Fruit fly (Drosophila melanogaster): ENCODE measurements around the gene CG12502.

Gene CG12502

DNA sequence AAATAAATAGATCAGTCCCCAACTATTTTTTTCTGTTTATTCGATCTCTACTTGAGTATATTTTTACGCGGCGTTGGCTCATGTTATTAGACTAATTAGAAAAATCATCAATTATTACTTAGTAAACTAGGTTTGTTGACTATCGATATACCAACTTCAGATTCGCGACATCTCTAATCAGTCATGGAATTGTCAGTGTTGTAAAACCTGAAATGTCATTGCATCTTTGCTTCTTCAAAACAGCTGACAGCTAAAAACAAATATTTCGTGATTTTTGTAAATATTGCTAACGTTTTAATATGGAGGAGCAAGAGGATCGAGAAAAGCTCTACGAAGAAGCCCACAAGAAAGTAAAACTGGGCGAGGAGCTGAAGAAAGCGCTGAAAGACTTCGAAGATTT lies 31.3 kb upstream of the CG12502 start, which contains the start of gene CG42553 (continued):
- peak; percentile 47 for TF ChIP-seq CG13287 (GFP tag; IDR thresholded peaks at IDR 0.05; ENCODE audit: partially characterized antibody)
- no peak for TF ChIP-seq dysf (GFP tag; IDR thresholded peaks at IDR 0.05)
- peak; percentile 21 for TF ChIP-seq lbe (GFP tag; optimal IDR thresholded peaks at IDR 0.05)
- TF ChIP-seq sob (GFP tag; IDR thresholded peaks at IDR 0.05) = no peak
- TF ChIP-seq BEAF-32 (GFP tag; optimal IDR thresholded peaks at IDR 0.05) = peak; percentile 49
- TF ChIP-seq CG3407 (GFP tag; optimal IDR thresholded peaks at IDR 0.05) = no peak
- no peak for TF ChIP-seq Elba2 (GFP tag; optimal IDR thresholded peaks at IDR 0.05)
- TF ChIP-seq ERR (GFP tag; optimal IDR thresholded peaks at IDR 0.05) = no peak
- TF ChIP-seq CG6689 (GFP tag; IDR thresholded peaks at IDR 0.05) = no peak
- TF ChIP-seq Hand (GFP tag; optimal IDR thresholded peaks at IDR 0.05) = no peak
- TF ChIP-seq nerfin-2 (GFP tag; IDR thresholded peaks at IDR 0.05; ENCODE audit: partially characterized antibody) = no peak
- no peak for TF ChIP-seq CG12071 (GFP tag; optimal IDR thresholded peaks at IDR 0.05)
- no peak for TF ChIP-seq CG8388 (GFP tag; optimal IDR thresholded peaks at IDR 0.05)
- no peak for TF ChIP-seq emc (GFP tag; optimal IDR thresholded peaks at IDR 0.05)
- no peak for TF ChIP-seq crc (GFP tag; optimal IDR thresholded peaks at IDR 0.05)
- no peak for TF ChIP-seq corto (GFP tag; optimal IDR thresholded peaks at IDR 0.05)
- TF ChIP-seq CG15011 (GFP tag; optimal IDR thresholded peaks at IDR 0.05) = no peak
- TF ChIP-seq caup (GFP tag; optimal IDR thresholded peaks at IDR 0.05; ENCODE audit: severe bottlenecking) = no peak
- no peak for TF ChIP-seq CG6765 (GFP tag; optimal IDR thresholded peaks at IDR 0.05)
- TF ChIP-seq pita (GFP tag; optimal IDR thresholded peaks at IDR 0.05) = no peak
- TF ChIP-seq row (GFP tag; IDR thresholded peaks at IDR 0.05) = peak; percentile 77
- TF ChIP-seq CG14014 (GFP tag; IDR thresholded peaks at IDR 0.05) = no peak
- TF ChIP-seq CG7839 (tag; optimal IDR thresholded peaks at IDR 0.05) = no peak
- no peak for TF ChIP-seq Blimp-1 (GFP tag; optimal IDR thresholded peaks at IDR 0.05)
- TF ChIP-seq Hr39 (optimal IDR thresholded peaks at IDR 0.05) = no peak
- TF ChIP-seq aop (GFP tag; IDR thresholded peaks at IDR 0.05) = no peak
- TF ChIP-seq rib (GFP tag; IDR thresholded peaks at IDR 0.05) = no peak
- no peak for TF ChIP-seq Nf-YC (tag; optimal IDR thresholded peaks at IDR 0.05)
- TF ChIP-seq CG8944 (GFP tag; optimal IDR thresholded peaks at IDR 0.05) = no peak
- no peak for TF ChIP-seq hb (GFP tag; IDR thresholded peaks at IDR 0.05; ENCODE audit: partially characterized antibody)
- no peak for TF ChIP-seq CG43689 (GFP tag; IDR thresholded peaks at IDR 0.05)
- TF ChIP-seq CG2129 (GFP tag; IDR thresholded peaks at IDR 0.05; ENCODE audit: partially characterized antibody) = peak; percentile 39
- TF ChIP-seq ttk (GFP tag; IDR thresholded peaks at IDR 0.05) = no peak
- no peak for TF ChIP-seq CG17568 (GFP tag; optimal IDR thresholded peaks at IDR 0.05)
- no peak for TF ChIP-seq CG32772 (GFP tag; IDR thresholded peaks at IDR 0.05)
- TF ChIP-seq CG10565 (GFP tag; optimal IDR thresholded peaks at IDR 0.05) = no peak
- no peak for TF ChIP-seq Hr78 (GFP tag; optimal IDR thresholded peaks at IDR 0.05)
- TF ChIP-seq sna (GFP tag; IDR thresholded peaks at IDR 0.05; ENCODE audit: partially characterized antibody) = peak; percentile 28; the same call in 1 of the 2 replicates
- TF ChIP-seq CG10979 (tag; optimal IDR thresholded peaks at IDR 0.05) = no peak
- no peak for TF ChIP-seq zen (tag; optimal IDR thresholded peaks at IDR 0.05)
- no peak for TF ChIP-seq kah (GFP tag; optimal IDR thresholded peaks at IDR 0.05)
- TF ChIP-seq CG7963 (GFP tag; IDR thresholded peaks at IDR 0.05; ENCODE audit: partially characterized antibody) = peak; percentile 28; the same call in 1 of the 3 replicates
- peak; percentile 63 for TF ChIP-seq Dll (GFP tag; IDR thresholded peaks at IDR 0.05; ENCODE audit: partially characterized antibody)
- peak; percentile 60 for TF ChIP-seq MESR4 (GFP tag; optimal IDR thresholded peaks at IDR 0.05)
- TF ChIP-seq Camta (GFP tag; optimal IDR thresholded peaks at IDR 0.05) = no peak
- TF ChIP-seq run (tag; optimal IDR thresholded peaks at IDR 0.05) = no peak
- no peak for TF ChIP-seq CG15696 (tag; optimal IDR thresholded peaks at IDR 0.05)
- TF ChIP-seq CG1529 (GFP tag; optimal IDR thresholded peaks at IDR 0.05) = no peak
- TF ChIP-seq CG3995 (GFP tag; optimal IDR thresholded peaks at IDR 0.05) = peak; percentile 89
- TF ChIP-seq CG30403 (GFP tag; optimal IDR thresholded peaks at IDR 0.05) = no peak
- no peak for TF ChIP-seq ind (GFP tag; optimal IDR thresholded peaks at IDR 0.05)
